Fruit fly (Drosophila melanogaster) whole organism, embryonic: ENCODE data around the gene CG42592.

Experiments
- CG10267 ChIP-seq: fragments of 200-800 bp; sonication (Bioruptor generic); optimal IDR thresholded peaks from 2 replicates; lab custom pipeline; 2018; ENCODE audit warnings: missing biosample characterization, mild to moderate bottlenecking, missing genetic modification characterization, moderate library complexity
- CG10274 ChIP-seq: fragments of 200-800 bp; sonication (Bioruptor generic); optimal IDR thresholded peaks from 3 replicates; lab custom pipeline; 2017; ENCODE audit warnings: missing biosample characterization, mild to moderate bottlenecking, missing genetic modification characterization
- CG10366 ChIP-seq: fragments of 200-800 bp; sonication (Bioruptor generic); IDR thresholded peaks from 2 replicates; pipeline ENCODE4 v1.3.6; 2022; ENCODE audit warnings: missing biosample characterization, missing genetic modification characterization
- CG10431 ChIP-seq: fragments of 200-800 bp; sonication (Bioruptor generic); optimal IDR thresholded peaks from 3 replicates; lab custom pipeline; 2018; ENCODE audit warnings: missing biosample characterization, mild to moderate bottlenecking, missing genetic modification characterization
- CG11695 ChIP-seq: fragments of 200-800 bp; sonication (Bioruptor generic); IDR thresholded peaks from 3 replicates; pipeline ENCODE4 v1.3.6; 2022; ENCODE audit warnings: missing biosample characterization, missing genetic modification characterization
- CG12299 ChIP-seq: fragments of 200-800 bp; sonication (Bioruptor generic); optimal IDR thresholded peaks from 2 replicates; lab custom pipeline; 2018; ENCODE audit warnings: missing biosample characterization, mild to moderate bottlenecking, missing genetic modification characterization
- CG14965 ChIP-seq: fragments of 200-800 bp; sonication (Bioruptor generic); optimal IDR thresholded peaks from 2 replicates; lab custom pipeline; 2016; ENCODE audit warnings: missing biosample characterization, missing genetic modification characterization, borderline replicate concordance
- CG15479 ChIP-seq: fragments of 200-800 bp; sonication (Bioruptor generic); optimal IDR thresholded peaks from 3 replicates; lab custom pipeline; 2019; ENCODE audit warnings: missing biosample characterization, mild to moderate bottlenecking, missing genetic modification characterization, moderate library complexity
- CG15696 ChIP-seq: fragments of 200-800 bp; sonication (Bioruptor generic); optimal IDR thresholded peaks from 2 replicates; lab custom pipeline; 2019; ENCODE audit warnings: missing biosample characterization, mild to moderate bottlenecking, missing genetic modification characterization, moderate library complexity
- CG16863 ChIP-seq: fragments of 200-800 bp; sonication (Bioruptor generic); optimal IDR thresholded peaks from 3 replicates; lab custom pipeline; 2016; ENCODE audit warnings: missing biosample characterization, missing genetic modification characterization
- CG18262 ChIP-seq: fragments of 200-800 bp; optimal IDR thresholded peaks from 3 replicates; lab custom pipeline; 2019; ENCODE audit warnings: missing biosample characterization, mild to moderate bottlenecking, missing genetic modification characterization, moderate library complexity
- CG30403 ChIP-seq: fragments of 200-800 bp; sonication (Bioruptor generic); optimal IDR thresholded peaks from 3 replicates; lab custom pipeline; 2016; ENCODE audit warnings: missing biosample characterization, missing genetic modification characterization
- CG31441 ChIP-seq: fragments of 200-800 bp; sonication (Bioruptor generic); IDR thresholded peaks from 2 replicates; pipeline ENCODE4 v1.3.6; 2022; ENCODE audit warnings: missing biosample characterization, missing genetic modification characterization
- CG4404 ChIP-seq: fragments of 200-800 bp; sonication (Bioruptor generic); IDR thresholded peaks from 2 replicates; pipeline ENCODE4 v1.3.6; 2022; ENCODE audit warnings: missing biosample characterization, missing genetic modification characterization
- CG5180 ChIP-seq: fragments of 200-800 bp; sonication (Bioruptor generic); optimal IDR thresholded peaks from 3 replicates; lab custom pipeline; 2017; ENCODE audit warnings: missing biosample characterization, missing genetic modification characterization, mild to moderate bottlenecking, moderate library complexity, missing genetic modification reagents
- CG6254 ChIP-seq: fragments of 200-800 bp; sonication (Bioruptor generic); optimal IDR thresholded peaks from 3 replicates; lab custom pipeline; 2017; ENCODE audit warnings: mild to moderate bottlenecking, missing biosample characterization, missing genetic modification reagents, missing genetic modification characterization
- CG7271 ChIP-seq: fragments of 200-800 bp; sonication (Bioruptor generic); optimal IDR thresholded peaks from 2 replicates; lab custom pipeline; 2018; ENCODE audit warnings: missing biosample characterization, mild to moderate bottlenecking, missing genetic modification characterization, moderate library complexity
- CG7786 ChIP-seq: fragments of 200-800 bp; sonication (Bioruptor generic); optimal IDR thresholded peaks from 2 replicates; lab custom pipeline; 2016; ENCODE audit warnings: missing biosample characterization, missing genetic modification characterization
- CG9609 ChIP-seq: fragments of 200-800 bp; sonication (Bioruptor generic); optimal IDR thresholded peaks from 3 replicates; lab custom pipeline; 2016; ENCODE audit warnings: missing biosample characterization, missing genetic modification characterization
- Chrac-16 ChIP-seq: fragments of 200-800 bp; sonication (Bioruptor generic); optimal IDR thresholded peaks from 3 replicates; lab custom pipeline; 2016; ENCODE audit warnings: missing biosample characterization, missing genetic modification characterization
- D ChIP-seq, 2 experiments: fragments of 200-800 bp in 1 of 2; fragments of >200 bp in 1 of 2; sonication (Bioruptor generic) in 1 of 2; optimal IDR thresholded peaks; 2 replicates in 1 of 2; 3 replicates in 1 of 2; lab custom pipeline; 2017; ENCODE audit warnings: mild to moderate bottlenecking in 1 of 2, missing biosample characterization in 1 of 2, missing genetic modification characterization in 1 of 2, missing genetic modification reagents in 1 of 2
- Dad ChIP-seq: fragments of 200-800 bp; sonication (Bioruptor generic); optimal IDR thresholded peaks from 3 replicates; lab custom pipeline; 2016; ENCODE audit warnings: missing biosample characterization, missing genetic modification characterization
- Dbx ChIP-seq: fragments of 200-800 bp; sonication (Bioruptor generic); IDR thresholded peaks from 3 replicates; pipeline ENCODE4 v1.3.6; 2022; ENCODE audit warnings: missing biosample characterization, missing genetic modification characterization
- Dek ChIP-seq: fragments of 200-800 bp; sonication (Bioruptor generic); optimal IDR thresholded peaks from 3 replicates; lab custom pipeline; 2019; ENCODE audit warnings: missing biosample characterization, mild to moderate bottlenecking, missing genetic modification characterization, moderate library complexity
- E2f2 ChIP-seq: fragments of 200-800 bp; sonication (Bioruptor generic); IDR thresholded peaks from 2 replicates; pipeline ENCODE4 v1.3.6; 2022; ENCODE audit warnings: missing biosample characterization, missing genetic modification characterization
- GATAe ChIP-seq: fragments of 200-800 bp; sonication (Bioruptor generic); conservative IDR thresholded peaks from 2 replicates; pipeline ENCODE4 v1.3.6; 2022; ENCODE audit warnings: missing biosample characterization, missing genetic modification characterization
- Hr51 ChIP-seq, 2 experiments: fragments of 200-800 bp; sonication (Bioruptor generic); optimal IDR thresholded peaks; 2 replicates in 1 of 2; 3 replicates in 1 of 2; lab custom pipeline; 2016 to 2018; ENCODE audit warnings: missing biosample characterization in 2 of 2, missing genetic modification characterization in 2 of 2, mild to moderate bottlenecking in 1 of 2, moderate library complexity in 1 of 2
- MBD-R2 ChIP-seq: fragments of 200-800 bp; sonication (Bioruptor generic); IDR thresholded peaks from 2 replicates; pipeline ENCODE4 v1.3.6; 2022; ENCODE audit warnings: missing biosample characterization, missing genetic modification characterization
- PHDP ChIP-seq: fragments of 200-800 bp; sonication (Bioruptor generic); optimal IDR thresholded peaks from 3 replicates; lab custom pipeline; 2018; ENCODE audit warnings: missing biosample characterization, mild to moderate bottlenecking, missing genetic modification characterization, moderate library complexity
- Poxn ChIP-seq: fragments of 200-800 bp; sonication (Bioruptor generic); IDR thresholded peaks from 2 replicates; pipeline ENCODE4 v1.3.6; 2022; ENCODE audit warnings: missing biosample characterization, missing genetic modification characterization
- Ravus ChIP-seq: fragments of 200-800 bp; sonication (Bioruptor generic); IDR thresholded peaks from 2 replicates; pipeline ENCODE4 v1.3.6; 2022; ENCODE audit warnings: missing biosample characterization, missing genetic modification characterization
- Spps ChIP-seq: fragments of 200-800 bp; sonication (Bioruptor generic); optimal IDR thresholded peaks from 2 replicates; lab custom pipeline; 2018; ENCODE audit warnings: missing biosample characterization, mild to moderate bottlenecking, missing genetic modification characterization
- TFAM ChIP-seq: fragments of 200-800 bp; sonication (Bioruptor generic); optimal IDR thresholded peaks from 2 replicates; lab custom pipeline; 2017; ENCODE audit warnings: missing biosample characterization, missing genetic modification characterization, inconsistent platforms
- Vsx1 ChIP-seq: fragments of 200-800 bp; sonication (Bioruptor generic); optimal IDR thresholded peaks from 2 replicates; lab custom pipeline; 2017; ENCODE audit warnings: missing biosample characterization, mild to moderate bottlenecking, missing genetic modification characterization, missing genetic modification reagents
- amos ChIP-seq: fragments of 200-800 bp; sonication (Bioruptor generic); IDR thresholded peaks from 2 replicates; pipeline ENCODE4 v1.3.6; 2022; ENCODE audit warnings: missing biosample characterization, missing genetic modification characterization; ENCODE audit not compliant: partially characterized antibody
- bowl ChIP-seq: fragments of 200-800 bp; sonication (Bioruptor generic); IDR thresholded peaks from 2 replicates; pipeline ENCODE4 v1.3.6; 2022; ENCODE audit warnings: missing biosample characterization, missing genetic modification characterization
- crol ChIP-seq: fragments of 200-800 bp; sonication (Bioruptor generic); IDR thresholded peaks from 2 replicates; pipeline ENCODE4 v1.3.6; 2022; ENCODE audit warnings: missing biosample characterization, missing genetic modification characterization
- dmrt99B ChIP-seq: fragments of 200-800 bp; sonication (Bioruptor generic); optimal IDR thresholded peaks from 2 replicates; lab custom pipeline; 2018; ENCODE audit warnings: missing biosample characterization, mild to moderate bottlenecking, missing genetic modification characterization, moderate library complexity
- ewg ChIP-seq: fragments of 200-800 bp; sonication (Bioruptor generic); optimal IDR thresholded peaks from 3 replicates; lab custom pipeline; 2017; ENCODE audit warnings: mild to moderate bottlenecking, missing biosample characterization, missing genetic modification reagents, missing genetic modification characterization
- exex ChIP-seq: fragments of 200-800 bp; sonication (Bioruptor generic); optimal IDR thresholded peaks from 4 replicates; lab custom pipeline; 2018; ENCODE audit warnings: missing biosample characterization, mild to moderate bottlenecking, missing genetic modification characterization, moderate library complexity
- fd102C ChIP-seq: fragments of 200-800 bp; sonication (Bioruptor generic); optimal IDR thresholded peaks from 2 replicates; lab custom pipeline; 2018; ENCODE audit warnings: missing biosample characterization, mild to moderate bottlenecking, missing genetic modification characterization, moderate library complexity
- gt ChIP-seq: fragments of 200-800 bp; sonication (Bioruptor generic); IDR thresholded peaks from 2 replicates; pipeline ENCODE4 v1.3.6; 2022; ENCODE audit warnings: missing biosample characterization, missing genetic modification characterization
- jigr1 ChIP-seq: fragments of 200-800 bp; sonication (Bioruptor generic); IDR thresholded peaks from 3 replicates; pipeline ENCODE4 v1.3.6; 2022; ENCODE audit warnings: missing biosample characterization, missing genetic modification characterization
- jing ChIP-seq: fragments of 200-800 bp; sonication (Bioruptor generic); optimal IDR thresholded peaks from 2 replicates; lab custom pipeline; 2018; ENCODE audit warnings: missing biosample characterization, mild to moderate bottlenecking, missing genetic modification characterization
- nerfin-1 ChIP-seq: fragments of 200-800 bp; sonication (Bioruptor generic); optimal IDR thresholded peaks from 3 replicates; lab custom pipeline; 2019; ENCODE audit warnings: missing biosample characterization, mild to moderate bottlenecking, missing genetic modification characterization, moderate library complexity
- nerfin-2 ChIP-seq: fragments of 200-800 bp; sonication (Bioruptor generic); IDR thresholded peaks from 2 replicates; pipeline ENCODE4 v1.3.6; 2022; ENCODE audit warnings: missing biosample characterization, missing genetic modification characterization; ENCODE audit not compliant: partially characterized antibody
- sens-2 ChIP-seq: fragments of 200-800 bp; sonication (Bioruptor generic); IDR thresholded peaks from 2 replicates; pipeline ENCODE4 v1.3.6; 2022; ENCODE audit warnings: missing biosample characterization, missing genetic modification characterization
- sim ChIP-seq: fragments of 200-800 bp; sonication (Bioruptor generic); IDR thresholded peaks from 2 replicates; pipeline ENCODE4 v1.3.6; 2022; ENCODE audit warnings: missing biosample characterization, missing genetic modification characterization
- tap ChIP-seq: fragments of 200-800 bp; optimal IDR thresholded peaks from 3 replicates; lab custom pipeline; 2019; ENCODE audit warnings: missing biosample characterization, mild to moderate bottlenecking, missing genetic modification characterization, moderate library complexity
- vnd ChIP-seq: fragments of 200-800 bp; sonication (Bioruptor generic); IDR thresholded peaks from 3 replicates; pipeline ENCODE4 v1.3.6; 2022; ENCODE audit warnings: missing biosample characterization, missing genetic modification characterization; ENCODE audit not compliant: partially characterized antibody

Gene CG42592

dm6 chr3R:29859763-29860162 is 23.7 kb upstream of the CG42592 start (continued):
- TF ChIP-seq PHDP (tag; lab: Kevin White, UChicago) (peak; percentile 54), fd102C (GFP tag; lab: Kevin White, UChicago) (no peak), MBD-R2 (GFP tag; lab: Robert Waterston, UW) (peak; percentile 68), Dbx (GFP tag; lab: Robert Waterston, UW) (peak; percentile 60; the same call in 1 of the 3 replicates), CG10274 (no peak), Spps (tag; lab: Kevin White, UChicago) (peak; percentile 5), E2f2 (GFP tag; lab: Robert Waterston, UW) (peak; percentile 67), amos (peak; percentile 31; the same call in 1 of the 2 replicates), sim (GFP tag; lab: Robert Waterston, UW) (no peak), CG10431 (GFP tag; lab: Kevin White, UChicago) (no peak), vnd (GFP tag; lab: Robert Waterston, UW) (no peak), CG7271 (tag; lab: Kevin White, UChicago) (peak; percentile 45), CG12299 (tag; lab: Kevin White, UChicago) (no peak), CG14965 (no peak), D (optimal IDR thresholded peaks at IDR 0.05; lab: Kevin White, UChicago) (no peak), D (GFP tag; optimal IDR thresholded peaks at IDR 0.05; lab: Kevin White, UChicago) (no peak), CG11695 (GFP tag; lab: Robert Waterston, UW) (no peak), bowl (GFP tag; lab: Robert Waterston, UW) (0 out of 2 replicates have a peak, but pooled peaks have one; percentile 36), CG10267 (tag; lab: Kevin White, UChicago) (peak; percentile 33), CG15696 (tag; lab: Kevin White, UChicago) (no peak), CG31441 (GFP tag; lab: Robert Waterston, UW) (no peak; the same call in 1 of the 2 replicates), TFAM (GFP tag; lab: Kevin White, UChicago) (no peak), CG15479 (no peak), Dad (GFP tag; lab: Kevin White, UChicago) (no peak), GATAe (GFP tag; lab: Robert Waterston, UW) (0 out of 2 replicates have a peak, but pooled peaks have one; percentile 17), CG7786 (GFP tag; lab: Kevin White, UChicago) (no peak), Chrac-16 (GFP tag; lab: Kevin White, UChicago) (peak; percentile 21), CG10366 (peak; percentile 40), CG4404 (GFP tag; lab: Robert Waterston, UW) (no peak), nerfin-2 (peak; percentile 58; the same call in 1 of the 2 replicates), Vsx1 (GFP tag; lab: Kevin White, UChicago) (no peak), jigr1 (GFP tag; lab: Robert Waterston, UW) (no peak), CG6254 (GFP tag; lab: Kevin White, UChicago) (no peak), Ravus (GFP tag; lab: Robert Waterston, UW) (no peak), CG9609 (no peak), CG16863 (GFP tag; lab: Kevin White, UChicago) (no peak), crol (GFP tag; lab: Robert Waterston, UW) (no peak), sens-2 (GFP tag; lab: Robert Waterston, UW) (peak; percentile 38; the same call in 1 of the 2 replicates), tap (no peak), ewg (peak; percentile 6), Hr51 (GFP tag; optimal IDR thresholded peaks at IDR 0.05; lab: Kevin White, UChicago) (no peak), CG30403 (GFP tag; lab: Kevin White, UChicago) (no peak), Poxn (GFP tag; lab: Robert Waterston, UW) (no peak), jing (GFP tag; lab: Kevin White, UChicago) (no peak), exex (no peak), Dek (tag; lab: Kevin White, UChicago) (peak; percentile 34), nerfin-1 (tag; lab: Kevin White, UChicago) (peak; percentile 16), gt (GFP tag; lab: Robert Waterston, UW) (no peak), CG5180 (GFP tag; lab: Kevin White, UChicago) (no peak), dmrt99B (tag; lab: Kevin White, UChicago) (no peak), CG18262 (tag; lab: Kevin White, UChicago) (peak; percentile 32)
